Worm (Caenorhabditis elegans) whole organism, L4 larva: ENCODE results near the gene smoc-1.

Experiments
- F10B5.3 ChIP-seq: sonication (generic microtip); optimal IDR thresholded peaks from 2 replicates; lab custom pipeline; 2016; ENCODE audit warnings: mild to moderate bottlenecking, missing genetic modification characterization, missing compliant biosample characterization
- F26F4.8 ChIP-seq: fragments of 200-800 bp; sonication (Bioruptor generic); conservative IDR thresholded peaks from 2 replicates; pipeline ENCODE4 v1.3.6; 2022; ENCODE audit warnings: missing genetic modification characterization, missing compliant biosample characterization
- R02D3.7 ChIP-seq: fragments of 150-350 bp; sonication (generic microtip); optimal IDR thresholded peaks from 3 replicates; lab custom pipeline; 2014; ENCODE audit warnings: missing biosample characterization, missing genetic modification characterization
- T20F7.1 ChIP-seq: fragments of 200-800 bp; sonication (Bioruptor generic); optimal IDR thresholded peaks from 2 replicates; lab custom pipeline; 2018; ENCODE audit warnings: mild to moderate bottlenecking, missing genetic modification characterization, missing compliant biosample characterization
- Y105C5A.15 ChIP-seq: fragments of 200-800 bp; sonication (Bioruptor generic); IDR thresholded peaks from 2 replicates; pipeline ENCODE4 v1.3.6; 2022; ENCODE audit warnings: missing genetic modification characterization, missing compliant biosample characterization
- Y48G9A.11 ChIP-seq: fragments of 200-800 bp; sonication (Bioruptor generic); IDR thresholded peaks from 2 replicates; pipeline ENCODE4 v1.3.6; 2022; ENCODE audit warnings: missing genetic modification reagents, missing genetic modification characterization, missing compliant biosample characterization
- aha-1 ChIP-seq: fragments of 150-350 bp; peaks from one replicate; lab custom pipeline; 2014; ENCODE audit warnings: missing biosample characterization, missing genetic modification characterization
- ama-1 ChIP-seq: fragments of 150-350 bp; optimal IDR thresholded peaks from 2 replicates; lab custom pipeline; 2014; ENCODE audit warnings: inconsistent platforms, mixed read lengths
- arid-1 ChIP-seq: fragments of 200-800 bp; sonication (Bioruptor generic); conservative IDR thresholded peaks from 2 replicates; pipeline ENCODE4 v1.3.6; 2022; ENCODE audit warnings: missing genetic modification reagents, missing genetic modification characterization, missing compliant biosample characterization
- attf-4 ChIP-seq: sonication (generic microtip); optimal IDR thresholded peaks from 3 replicates; lab custom pipeline; 2017; ENCODE audit warnings: missing biosample characterization, missing genetic modification characterization
- ceh-32 ChIP-seq: sonication (generic microtip); optimal IDR thresholded peaks from 2 replicates; lab custom pipeline; 2016; ENCODE audit warnings: mild to moderate bottlenecking, missing genetic modification characterization, missing compliant biosample characterization; ENCODE audit not compliant: poor library complexity
- ceh-44 ChIP-seq: fragments of 200-800 bp; sonication (Bioruptor generic); IDR thresholded peaks from 2 replicates; pipeline ENCODE4 v1.3.6; 2022; ENCODE audit warnings: missing genetic modification reagents, missing genetic modification characterization, missing compliant biosample characterization
- ceh-62 ChIP-seq: sonication (generic microtip); optimal IDR thresholded peaks from 2 replicates; lab custom pipeline; 2017; ENCODE audit warnings: missing biosample characterization, missing genetic modification characterization
- ceh-82 ChIP-seq: sonication (generic microtip); optimal IDR thresholded peaks from 2 replicates; lab custom pipeline; 2017; ENCODE audit warnings: missing biosample characterization, missing genetic modification characterization
- ces-1 ChIP-seq: fragments of 150-350 bp; sonication (generic microtip); optimal IDR thresholded peaks from 4 replicates; lab custom pipeline; 2014; ENCODE audit warnings: missing biosample characterization, missing genetic modification reagents, missing genetic modification characterization
- cey-2 ChIP-seq: sonication (generic microtip); optimal IDR thresholded peaks from 3 replicates; lab custom pipeline; 2017; ENCODE audit warnings: missing genetic modification characterization, mild to moderate bottlenecking, missing compliant biosample characterization, antibody characterized with exemption, borderline replicate concordance; ENCODE audit not compliant: insufficient read depth
- ctbp-1 ChIP-seq: fragments of 200-800 bp; sonication (Bioruptor generic); IDR thresholded peaks from 2 replicates; pipeline ENCODE4 v1.3.6; 2022; ENCODE audit warnings: missing genetic modification reagents, missing genetic modification characterization, missing compliant biosample characterization
- dmd-6 ChIP-seq: fragments of 200-800 bp; sonication (Bioruptor generic); IDR thresholded peaks from 2 replicates; pipeline ENCODE4 v1.3.6; 2022; ENCODE audit warnings: missing genetic modification reagents, missing genetic modification characterization, missing compliant biosample characterization
- dmd-8 ChIP-seq: fragments of 200-800 bp; sonication (Bioruptor generic); IDR thresholded peaks from 2 replicates; pipeline ENCODE4 v1.3.6; 2022; ENCODE audit warnings: missing genetic modification characterization, missing compliant biosample characterization
- egl-43 ChIP-seq: fragments of 200-800 bp; sonication (Bioruptor generic); IDR thresholded peaks from 2 replicates; pipeline ENCODE4 v1.3.6; 2022; ENCODE audit warnings: missing genetic modification reagents, missing genetic modification characterization, missing compliant biosample characterization
- gei-8 ChIP-seq: fragments of 200-800 bp; sonication (Bioruptor generic); optimal IDR thresholded peaks from 2 replicates; lab custom pipeline; 2018; ENCODE audit warnings: mild to moderate bottlenecking, missing genetic modification characterization, missing compliant biosample characterization
- hmg-1.1 ChIP-seq: fragments of 200-800 bp; sonication (Bioruptor generic); IDR thresholded peaks from 2 replicates; pipeline ENCODE4 v1.3.6; 2022; ENCODE audit warnings: missing genetic modification reagents, missing genetic modification characterization, missing compliant biosample characterization
- jun-1 ChIP-seq: fragments of 150-350 bp; optimal IDR thresholded peaks from 2 replicates; lab custom pipeline; 2014; ENCODE audit warnings: missing biosample characterization, missing genetic modification reagents, missing genetic modification characterization
- lim-7 ChIP-seq: fragments of 200-800 bp; sonication (Bioruptor generic); IDR thresholded peaks from 2 replicates; pipeline ENCODE4 v1.3.6; 2022; ENCODE audit warnings: missing genetic modification characterization, missing compliant biosample characterization
- lin-13 ChIP-seq: fragments of 150-350 bp; optimal IDR thresholded peaks from 2 replicates; lab custom pipeline; 2014; ENCODE audit warnings: missing biosample characterization, missing genetic modification reagents, missing genetic modification characterization
- lin-15B ChIP-seq: fragments of 150-350 bp; sonication (generic microtip); optimal IDR thresholded peaks from 3 replicates; lab custom pipeline; 2014; ENCODE audit warnings: missing biosample characterization, missing genetic modification characterization
- madf-5 ChIP-seq, 2 experiments: fragments of 200-800 bp; sonication (Bioruptor generic); IDR thresholded peaks; 2 replicates each; pipeline ENCODE4 v1.3.6; 2022; ENCODE audit warnings: missing compliant biosample characterization in 2 of 2, missing genetic modification characterization in 2 of 2
- mdl-1 ChIP-seq, 2 experiments: fragments of 150-350 bp in 1 of 2; sonication (generic microtip) in 1 of 2; optimal IDR thresholded peaks; 2 replicates each; lab custom pipeline; 2014 to 2017; ENCODE audit warnings: missing biosample characterization in 2 of 2, missing genetic modification characterization in 2 of 2
- mdt-29 ChIP-seq: fragments of 200-800 bp; sonication (Bioruptor generic); IDR thresholded peaks from 2 replicates; pipeline ENCODE4 v1.3.6; 2022; ENCODE audit warnings: missing genetic modification reagents, missing genetic modification characterization, missing compliant biosample characterization
- mes-2 ChIP-seq: sonication (generic microtip); optimal IDR thresholded peaks from 2 replicates; lab custom pipeline; 2016; ENCODE audit warnings: missing genotype, mild to moderate bottlenecking, missing genetic modification characterization, missing compliant biosample characterization; ENCODE audit not compliant: poor library complexity, severe bottlenecking
- nhr-102 ChIP-seq: sonication (generic microtip); optimal IDR thresholded peaks from 2 replicates; lab custom pipeline; 2016; ENCODE audit warnings: mild to moderate bottlenecking, missing genetic modification characterization, moderate library complexity, missing compliant biosample characterization
- nhr-237 ChIP-seq: sonication (generic microtip); optimal IDR thresholded peaks from 2 replicates; lab custom pipeline; 2017; ENCODE audit warnings: missing biosample characterization, missing genetic modification characterization
- nhr-25 ChIP-seq: sonication (generic microtip); optimal IDR thresholded peaks from 2 replicates; lab custom pipeline; 2017; ENCODE audit warnings: missing genetic modification characterization, mild to moderate bottlenecking, missing compliant biosample characterization, antibody characterized with exemption, moderate library complexity, borderline replicate concordance; ENCODE audit not compliant: insufficient read depth
- nhr-28 ChIP-seq: fragments of 150-350 bp; optimal IDR thresholded peaks from 2 replicates; lab custom pipeline; 2014; ENCODE audit warnings: missing biosample characterization, missing genetic modification characterization
- nhr-41 ChIP-seq: fragments of 200-800 bp; sonication (Bioruptor generic); IDR thresholded peaks from 2 replicates; pipeline ENCODE4 v1.3.6; 2022; ENCODE audit warnings: missing genetic modification reagents, missing genetic modification characterization, missing compliant biosample characterization
- nhr-77 ChIP-seq: fragments of 150-350 bp; optimal IDR thresholded peaks from 2 replicates; lab custom pipeline; 2014; ENCODE audit warnings: missing biosample characterization, missing genetic modification characterization
- rbr-2 ChIP-seq: sonication (generic microtip); optimal IDR thresholded peaks from 2 replicates; lab custom pipeline; 2016; ENCODE audit warnings: missing genotype, missing genetic modification characterization, missing compliant biosample characterization
- set-16 ChIP-seq: fragments of 200-800 bp; sonication (Bioruptor generic); IDR thresholded peaks from 2 replicates; pipeline ENCODE4 v1.3.6; 2022; ENCODE audit warnings: missing genetic modification reagents, missing genetic modification characterization, missing compliant biosample characterization
- skn-1 ChIP-seq: fragments of 150-350 bp; optimal IDR thresholded peaks from 2 replicates; lab custom pipeline; 2014; ENCODE audit warnings: missing biosample characterization, missing genetic modification characterization
- snpc-1.2 ChIP-seq: fragments of 200-800 bp; sonication (Bioruptor generic); IDR thresholded peaks from 2 replicates; pipeline ENCODE4 v1.3.6; 2022; ENCODE audit warnings: missing genetic modification reagents, missing genetic modification characterization, missing compliant biosample characterization
- spr-1 ChIP-seq: sonication (generic microtip); optimal IDR thresholded peaks from 2 replicates; lab custom pipeline; 2016; ENCODE audit warnings: mild to moderate bottlenecking, missing genetic modification characterization, missing compliant biosample characterization
- tag-97 ChIP-seq: fragments of 200-800 bp; sonication (Bioruptor generic); IDR thresholded peaks from 2 replicates; pipeline ENCODE4 v1.3.6; 2022; ENCODE audit warnings: missing genetic modification characterization, missing compliant biosample characterization
- tra-1 ChIP-seq: fragments of 200-800 bp; sonication (Bioruptor generic); IDR thresholded peaks from 2 replicates; pipeline ENCODE4 v1.3.6; 2022; ENCODE audit warnings: missing genetic modification reagents, missing genetic modification characterization, missing compliant biosample characterization
- unc-130 ChIP-seq: sonication (generic microtip); optimal IDR thresholded peaks from 2 replicates; lab custom pipeline; 2016; ENCODE audit warnings: missing genetic modification reagents, missing genetic modification characterization, missing compliant biosample characterization
- unc-39 ChIP-seq: sonication (generic microtip); optimal IDR thresholded peaks from 2 replicates; lab custom pipeline; 2017; ENCODE audit warnings: missing biosample characterization, missing genetic modification characterization
- unc-62 ChIP-seq, 3 experiments: fragments of 150-350 bp in 1 of 3; sonication (generic microtip); optimal IDR thresholded peaks in 2 of 3; peaks in 1 of 3; 1 replicate in 1 of 3; 2 replicates in 2 of 3; lab custom pipeline; 2014 to 2017; ENCODE audit warnings: missing biosample characterization in 3 of 3, missing genetic modification characterization in 3 of 3, missing genetic modification reagents in 3 of 3, missing genotype in 1 of 3
- zag-1 ChIP-seq: fragments of 150-350 bp; optimal IDR thresholded peaks from 2 replicates; lab custom pipeline; 2014; ENCODE audit warnings: missing biosample characterization, missing genetic modification characterization
- zfp-3 ChIP-seq: fragments of 200-800 bp; sonication (Bioruptor generic); conservative IDR thresholded peaks from 2 replicates; pipeline ENCODE4 v1.3.6; 2022; ENCODE audit warnings: missing genetic modification reagents, missing genetic modification characterization, missing compliant biosample characterization
- zip-11 ChIP-seq: fragments of 200-800 bp; sonication (Bioruptor generic); IDR thresholded peaks from 2 replicates; pipeline ENCODE4 v1.3.6; 2022; ENCODE audit warnings: missing genetic modification characterization, missing compliant biosample characterization
- ztf-11 ChIP-seq: fragments of 150-350 bp; optimal IDR thresholded peaks from 2 replicates; lab custom pipeline; 2014; ENCODE audit warnings: missing biosample characterization, missing genetic modification characterization

smoc-1 gene

ce11 chrV:11782809-11783440, 25.5 kb downstream of the smoc-1 start, which contains the start of gene F55A11.11 (continued):
- peak in 1 of 2 experiments; percentile 95 for TF ChIP-seq unc-62 (GFP tag; optimal IDR thresholded peaks at IDR 0.05 in 1 of 2; lab: Kevin White, UChicago)
- TF ChIP-seq unc-62 (tag; optimal IDR thresholded peaks at IDR 0.05; lab: Kevin White, UChicago) = no peak
- TF ChIP-seq tra-1 = peak; percentile 94
- TF ChIP-seq mes-2 (tag; lab: Kevin White, UChicago) = peak; percentile 80
- peak; percentile 76 for TF ChIP-seq unc-130 (GFP tag; lab: Kevin White, UChicago)
- peak; percentile 92 for TF ChIP-seq ceh-44 (GFP tag; lab: Robert Waterston, UW)
- peak; percentile 6 to 33 for TF ChIP-seq mdl-1 (tag; optimal IDR thresholded peaks at IDR 0.05; lab: Kevin White, UChicago)
- TF ChIP-seq set-16 (GFP tag; lab: Robert Waterston, UW) = no peak; the same call in 1 of the 2 replicates
- TF ChIP-seq lin-15B (tag; lab: Kevin White, UChicago) = no peak
- TF ChIP-seq ama-1 (lab: Kevin White, UChicago) = peak; percentile 65
- peak; percentile 86 for TF ChIP-seq zfp-3 (GFP tag; lab: Robert Waterston, UW)
- no peak for TF ChIP-seq ztf-11 (tag; lab: Kevin White, UChicago)
- peak; percentile 99 for TF ChIP-seq aha-1 (tag; lab: Kevin White, UChicago)
- TF ChIP-seq mdt-29 (GFP tag; lab: Robert Waterston, UW) = peak; percentile 88
- peak; percentile 95 for TF ChIP-seq gei-8
- TF ChIP-seq Y48G9A.11 = peak; percentile 91
- peak; percentile 60 for TF ChIP-seq nhr-25 (tag; lab: Kevin White, UChicago)
- TF ChIP-seq snpc-1.2 (GFP tag; lab: Robert Waterston, UW) = peak; percentile 92
- TF ChIP-seq F26F4.8 (GFP tag; lab: Robert Waterston, UW) = peak; percentile 98
- TF ChIP-seq attf-4 = no peak
- TF ChIP-seq R02D3.7 (tag; lab: Kevin White, UChicago) = peak; percentile 38
- TF ChIP-seq ces-1 = no peak
- TF ChIP-seq dmd-6 (GFP tag; lab: Robert Waterston, UW) = peak; percentile 75
- no peak for TF ChIP-seq cey-2 (tag; lab: Kevin White, UChicago)
- TF ChIP-seq ceh-62 (tag; lab: Kevin White, UChicago) = no peak
- peak; percentile 94 for TF ChIP-seq arid-1 (GFP tag; lab: Robert Waterston, UW)
- peak; percentile 92 for TF ChIP-seq hmg-1.1 (GFP tag; lab: Robert Waterston, UW)
- peak; percentile 95 for TF ChIP-seq ctbp-1 (GFP tag; lab: Robert Waterston, UW)
- no peak for TF ChIP-seq unc-39 (tag; lab: Kevin White, UChicago)
- no peak for TF ChIP-seq ceh-82 (tag; lab: Kevin White, UChicago)
- TF ChIP-seq F10B5.3 (tag; lab: Kevin White, UChicago) = peak; percentile 76
- peak; percentile 95 for TF ChIP-seq Y105C5A.15 (GFP tag; lab: Robert Waterston, UW)
- TF ChIP-seq nhr-237 = no peak
- peak; percentile 99 for TF ChIP-seq egl-43 (GFP tag; lab: Robert Waterston, UW)
- TF ChIP-seq spr-1 (tag; lab: Kevin White, UChicago) = peak; percentile 91
- TF ChIP-seq rbr-2 = peak; percentile 84
- peak; percentile 12 for TF ChIP-seq nhr-77 (tag; lab: Kevin White, UChicago)
- TF ChIP-seq nhr-102 (tag; lab: Kevin White, UChicago) = peak; percentile 82
- peak; percentile 97 for TF ChIP-seq nhr-41 (GFP tag; lab: Robert Waterston, UW)
- TF ChIP-seq ceh-32 (tag; lab: Kevin White, UChicago) = peak; percentile 56
- no peak for TF ChIP-seq tag-97 (GFP tag; lab: Robert Waterston, UW)
- TF ChIP-seq lin-13 (GFP tag; lab: Kevin White, UChicago) = peak; percentile 87
- peak; percentile 89 for TF ChIP-seq zip-11
- peak; percentile 14 for TF ChIP-seq jun-1 (tag; lab: Kevin White, UChicago)
- peak; percentile 98; the same call in 1 of the 2 replicates for TF ChIP-seq dmd-8
- no peak for TF ChIP-seq zag-1 (tag; lab: Kevin White, UChicago)
- TF ChIP-seq lim-7 = peak; percentile 97
- peak; percentile 50 for TF ChIP-seq nhr-28 (tag; lab: Kevin White, UChicago)
- no peak for TF ChIP-seq skn-1 (tag; lab: Kevin White, UChicago)
- TF ChIP-seq madf-5 (GFP tag; IDR thresholded peaks at IDR 0.05; lab: Robert Waterston, UW) = peak; percentile 90 to 91
- peak; percentile 79 for TF ChIP-seq T20F7.1 (GFP tag; lab: Kevin White, UChicago)
